Worm (Caenorhabditis elegans) whole organism, young adult: ENCODE results near the gene ZK809.5.

Experiments used
- B0035.1 ChIP-seq: sonication (generic microtip); optimal IDR thresholded peaks from 2 replicates; lab custom pipeline; 2016; ENCODE audit warnings: missing genetic modification characterization, mild to moderate bottlenecking, missing compliant biosample characterization, missing genotype, missing genetic modification reagents
- D2030.7 ChIP-seq: fragments of 200-800 bp; sonication (Bioruptor generic); IDR thresholded peaks from 2 replicates; pipeline ENCODE4 v1.3.6; 2022; ENCODE audit warnings: missing genetic modification reagents, missing genetic modification characterization, missing compliant biosample characterization
- F23B12.7 ChIP-seq: sonication (generic microtip); optimal IDR thresholded peaks from 2 replicates; lab custom pipeline; 2017; ENCODE audit warnings: missing genetic modification characterization, mild to moderate bottlenecking, missing compliant biosample characterization, antibody characterized with exemption, moderate library complexity; ENCODE audit not compliant: insufficient read depth
- F39B2.1 ChIP-seq: fragments of 200-800 bp; sonication (Bioruptor generic); IDR thresholded peaks from 2 replicates; pipeline ENCODE4 v1.3.6; 2022; ENCODE audit warnings: missing genetic modification reagents, missing genetic modification characterization, missing compliant biosample characterization
- F52B5.7 ChIP-seq: sonication (generic microtip); optimal IDR thresholded peaks from 2 replicates; lab custom pipeline; 2016; ENCODE audit warnings: mild to moderate bottlenecking, missing genetic modification characterization, missing compliant biosample characterization
- F55B11.4 ChIP-seq: sonication (generic microtip); optimal IDR thresholded peaks from 2 replicates; lab custom pipeline; 2016; ENCODE audit warnings: missing compliant biosample characterization, missing genetic modification characterization, borderline replicate concordance; ENCODE audit not compliant: insufficient read depth
- F57C9.4 ChIP-seq: sonication (generic microtip); optimal IDR thresholded peaks from 2 replicates; lab custom pipeline; 2017; ENCODE audit warnings: mild to moderate bottlenecking, missing genetic modification characterization, missing compliant biosample characterization
- Y53G8AR.9 ChIP-seq: fragments of 200-800 bp; sonication (Bioruptor generic); conservative IDR thresholded peaks from 2 replicates; pipeline ENCODE4 v1.3.6; 2022; ENCODE audit warnings: missing genetic modification reagents, missing genetic modification characterization, missing compliant biosample characterization
- aptf-2 ChIP-seq: fragments of 200-800 bp; sonication (Bioruptor generic); conservative IDR thresholded peaks from 2 replicates; pipeline ENCODE4 v1.3.6; 2022; ENCODE audit warnings: missing genetic modification reagents, missing genetic modification characterization, missing compliant biosample characterization
- attf-6 ChIP-seq: fragments of 200-800 bp; sonication (Bioruptor generic); IDR thresholded peaks from 2 replicates; pipeline ENCODE4 v1.3.6; 2022; ENCODE audit warnings: missing genetic modification reagents, missing genetic modification characterization, missing compliant biosample characterization
- bed-1 ChIP-seq: fragments of 200-800 bp; sonication (Bioruptor generic); IDR thresholded peaks from 2 replicates; pipeline ENCODE4 v1.3.6; 2022; ENCODE audit warnings: missing genetic modification reagents, missing genetic modification characterization, missing compliant biosample characterization
- bed-2 ChIP-seq: fragments of 200-800 bp; sonication (Bioruptor generic); IDR thresholded peaks from 2 replicates; pipeline ENCODE4 v1.3.6; 2022; ENCODE audit warnings: missing genetic modification reagents, missing genetic modification characterization, missing compliant biosample characterization
- dpl-1 ChIP-seq: fragments of 150-350 bp; optimal IDR thresholded peaks from 2 replicates; lab custom pipeline; 2014; ENCODE audit warnings: missing biosample characterization, missing genetic modification reagents, missing genetic modification characterization
- egl-44 ChIP-seq: fragments of 200-800 bp; sonication (Bioruptor generic); IDR thresholded peaks from 2 replicates; pipeline ENCODE4 v1.3.6; 2022; ENCODE audit warnings: missing genetic modification reagents, missing genetic modification characterization, missing compliant biosample characterization
- egrh-3 ChIP-seq: fragments of 200-800 bp; sonication (Bioruptor generic); IDR thresholded peaks from 2 replicates; pipeline ENCODE4 v1.3.6; 2022; ENCODE audit warnings: missing genetic modification reagents, missing genetic modification characterization, missing compliant biosample characterization
- ets-4 ChIP-seq: fragments of 200-800 bp; sonication (Bioruptor generic); optimal IDR thresholded peaks from 2 replicates; lab custom pipeline; 2018; ENCODE audit warnings: mild to moderate bottlenecking, missing genetic modification characterization, missing compliant biosample characterization
- fkh-3 ChIP-seq: sonication (generic microtip); optimal IDR thresholded peaks from 2 replicates; lab custom pipeline; 2016; ENCODE audit warnings: mild to moderate bottlenecking, missing genetic modification characterization, missing compliant biosample characterization
- hlh-12 ChIP-seq: sonication (generic microtip); optimal IDR thresholded peaks from 2 replicates; lab custom pipeline; 2016; ENCODE audit warnings: missing genetic modification characterization, missing compliant biosample characterization
- hlh-26 ChIP-seq: fragments of 200-800 bp; sonication (Bioruptor generic); conservative IDR thresholded peaks from 2 replicates; pipeline ENCODE4 v1.3.6; 2022; ENCODE audit warnings: missing genetic modification reagents, missing genetic modification characterization, missing compliant biosample characterization
- hsf-1 ChIP-seq: fragments of 200-800 bp; sonication (Bioruptor generic); IDR thresholded peaks from 2 replicates; pipeline ENCODE4 v1.3.6; 2022; ENCODE audit warnings: missing genetic modification reagents, missing genetic modification characterization, missing compliant biosample characterization
- lin-35 ChIP-seq, 3 experiments: fragments of 150-350 bp in 2 of 3; sonication (generic microtip) in 1 of 3; optimal IDR thresholded peaks; 2 replicates each; lab custom pipeline; 2014 to 2018; ENCODE audit warnings: missing biosample characterization in 3 of 3, missing genetic modification characterization in 3 of 3, missing genetic modification reagents in 3 of 3
- lin-40 ChIP-seq: sonication (generic microtip); optimal IDR thresholded peaks from 2 replicates; lab custom pipeline; 2016; ENCODE audit warnings: missing genetic modification characterization, mild to moderate bottlenecking, missing compliant biosample characterization, missing genotype, missing genetic modification reagents
- lin-54 ChIP-seq: fragments of 200-800 bp; sonication (Bioruptor generic); optimal IDR thresholded peaks from 2 replicates; lab custom pipeline; 2018; ENCODE audit warnings: mild to moderate bottlenecking, missing genetic modification characterization, missing compliant biosample characterization
- madf-10 ChIP-seq: sonication (generic microtip); optimal IDR thresholded peaks from 2 replicates; lab custom pipeline; 2016; ENCODE audit warnings: mild to moderate bottlenecking, missing genetic modification characterization, missing compliant biosample characterization
- madf-3 ChIP-seq: fragments of 200-800 bp; sonication (Bioruptor generic); IDR thresholded peaks from 2 replicates; pipeline ENCODE4 v1.3.6; 2022; ENCODE audit warnings: missing genetic modification reagents, missing genetic modification characterization, missing compliant biosample characterization
- mel-28 ChIP-seq: sonication (generic microtip); optimal IDR thresholded peaks from 2 replicates; lab custom pipeline; 2016; ENCODE audit warnings: borderline replicate concordance, mild to moderate bottlenecking, missing genetic modification characterization, missing compliant biosample characterization
- nfya-2 ChIP-seq: fragments of 200-800 bp; sonication (Bioruptor generic); IDR thresholded peaks from 2 replicates; pipeline ENCODE4 v1.3.6; 2022; ENCODE audit warnings: missing genetic modification reagents, missing genetic modification characterization, missing compliant biosample characterization
- nhr-179 ChIP-seq: sonication (generic microtip); optimal IDR thresholded peaks from 2 replicates; lab custom pipeline; 2016; ENCODE audit warnings: mild to moderate bottlenecking, missing genetic modification characterization, missing compliant biosample characterization
- nhr-80 ChIP-seq: sonication (generic microtip); optimal IDR thresholded peaks from 2 replicates; lab custom pipeline; 2016; ENCODE audit warnings: missing genetic modification characterization, missing compliant biosample characterization
- rcor-1 ChIP-seq: fragments of 200-800 bp; sonication (Bioruptor generic); IDR thresholded peaks from 2 replicates; pipeline ENCODE4 v1.3.6; 2022; ENCODE audit warnings: missing genetic modification reagents, missing genetic modification characterization, missing compliant biosample characterization
- snpc-4 ChIP-seq, 5 experiments: fragments of 150-350 bp in 1 of 5; sonication (generic microtip) in 4 of 5; optimal IDR thresholded peaks; 2 replicates each; lab custom pipeline; 2014 to 2018; ENCODE audit warnings: missing genetic modification characterization in 5 of 5, missing biosample characterization in 3 of 5, antibody characterized with exemption in 2 of 5, mild to moderate bottlenecking in 2 of 5, missing compliant biosample characterization in 2 of 5, missing genotype in 2 of 5, moderate library complexity in 2 of 5, missing genetic modification reagents in 1 of 5
- unc-62 ChIP-seq: fragments of 150-350 bp; optimal IDR thresholded peaks from 2 replicates; lab custom pipeline; 2014; ENCODE audit warnings: missing biosample characterization, missing genetic modification reagents, missing genetic modification characterization
- zfh-2 ChIP-seq: fragments of 200-800 bp; sonication (Bioruptor generic); conservative IDR thresholded peaks from 2 replicates; pipeline ENCODE4 v1.3.6; 2022; ENCODE audit warnings: missing genetic modification reagents, missing genetic modification characterization, missing compliant biosample characterization
- zim-3 ChIP-seq: sonication (generic microtip); optimal IDR thresholded peaks from 2 replicates; lab custom pipeline; 2017; ENCODE audit warnings: mild to moderate bottlenecking, missing genetic modification characterization, moderate library complexity, missing compliant biosample characterization
- ztf-28 ChIP-seq: fragments of 200-800 bp; sonication (Bioruptor generic); IDR thresholded peaks from 2 replicates; pipeline ENCODE4 v1.3.6; 2022; ENCODE audit warnings: missing genetic modification reagents, missing genetic modification characterization, missing compliant biosample characterization

The ZK809.5 gene

ce11 chrIV:11681905-11682304 is 25.4 kb downstream of the ZK809.5 start, which contains the start of gene ZK792.4:
Gene ZK792.4, minus strand, starts transcription at chrIV:11682005.
- no peak for TF ChIP-seq rcor-1 (GFP tag; lab: Robert Waterston, UW)
- TF ChIP-seq F23B12.7 (tag; lab: Kevin White, UChicago): no peak
- TF ChIP-seq madf-10 (tag; lab: Kevin White, UChicago): no peak
- no peak for TF ChIP-seq unc-62 (GFP tag; lab: Kevin White, UChicago)
- TF ChIP-seq F57C9.4 (tag; lab: Kevin White, UChicago): no peak
- no peak for TF ChIP-seq hlh-26 (GFP tag; lab: Robert Waterston, UW)
- TF ChIP-seq B0035.1 (tag; lab: Kevin White, UChicago): no peak
- TF ChIP-seq hsf-1 (GFP tag; lab: Robert Waterston, UW): no peak
- TF ChIP-seq nhr-80: no peak
- no peak for TF ChIP-seq egrh-3 (GFP tag; lab: Robert Waterston, UW)
- TF ChIP-seq bed-1: no peak
- no peak for TF ChIP-seq madf-3 (GFP tag; lab: Robert Waterston, UW)
- no peak for TF ChIP-seq zim-3

- TF ChIP-seq attf-6 (GFP tag; lab: Robert Waterston, UW): 0 out of 2 replicates have a peak, but pooled peaks have one; percentile 1
- no peak for TF ChIP-seq D2030.7 (GFP tag; lab: Robert Waterston, UW)
- TF ChIP-seq bed-2: no peak
- TF ChIP-seq, all 124 proteins: peak for 1
Observed at ce11 chrIV:11688018-11688417, 31.5 kb downstream of the ZK809.5 start, which contains the start of gene ZK792.5. Gene ZK792.5, minus strand, starts transcription at chrIV:11688118.

DNA sequence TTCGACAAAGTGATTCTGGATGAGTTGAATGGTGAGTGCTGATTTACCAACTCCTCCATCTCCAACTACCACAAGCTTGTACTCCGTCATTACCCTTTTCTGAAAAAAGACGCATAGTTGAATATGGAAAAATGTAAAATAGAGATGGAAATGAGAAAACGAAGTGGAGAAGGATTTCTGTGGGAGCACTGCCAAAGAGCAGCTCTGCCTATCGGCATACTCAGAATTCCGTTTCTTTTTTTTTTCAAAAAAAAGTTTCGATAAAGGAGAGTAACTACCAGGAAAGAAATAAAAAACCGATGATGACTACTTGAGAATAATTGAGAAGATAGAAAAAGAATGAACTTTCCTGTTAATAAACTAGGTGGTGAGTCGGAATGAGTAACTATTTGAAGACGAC is 34.5 kb downstream of the ZK809.5 start, which contains the start of gene let-60:
TSS of gene let-60 (minus strand) at position 101 of the 400 bp plus-strand sequence.
- no peak for TF ChIP-seq fkh-3 (tag; lab: Kevin White, UChicago)
- TF ChIP-seq ztf-28 (GFP tag; lab: Robert Waterston, UW): no peak
- TF ChIP-seq nhr-179 (tag; lab: Kevin White, UChicago): no peak
- no peak for TF ChIP-seq lin-40
- no peak for TF ChIP-seq Y53G8AR.9 (GFP tag; lab: Robert Waterston, UW)
- TF ChIP-seq dpl-1 (GFP tag; lab: Kevin White, UChicago): no peak
- TF ChIP-seq mel-28 (tag; lab: Kevin White, UChicago): no peak
- TF ChIP-seq rcor-1 (GFP tag; lab: Robert Waterston, UW): no peak
- no peak for TF ChIP-seq hlh-12 (tag; lab: Kevin White, UChicago)
- TF ChIP-seq lin-35 (GFP tag; optimal IDR thresholded peaks at IDR 0.05; lab: Kevin White, UChicago): no peak
- no peak for TF ChIP-seq F39B2.1
- TF ChIP-seq zfh-2 (GFP tag; lab: Robert Waterston, UW): no peak
- no peak for TF ChIP-seq F52B5.7 (tag; lab: Kevin White, UChicago)
- no peak for TF ChIP-seq F55B11.4
- TF ChIP-seq snpc-4 (GFP tag; optimal IDR thresholded peaks at IDR 0.05; lab: Kevin White, UChicago): no peak
- no peak for TF ChIP-seq snpc-4 (tag; optimal IDR thresholded peaks at IDR 0.05; lab: Kevin White, UChicago)
- TF ChIP-seq nfya-2 (GFP tag; lab: Robert Waterston, UW): no peak
- TF ChIP-seq ets-4: no peak
- no peak for TF ChIP-seq egl-44
- TF ChIP-seq aptf-2: no peak
- TF ChIP-seq lin-54 (GFP tag; lab: Kevin White, UChicago): no peak
